Fruit fly (Drosophila melanogaster): Measurements from ENCODE around the gene Nf1.

The Nf1 gene

DNA sequence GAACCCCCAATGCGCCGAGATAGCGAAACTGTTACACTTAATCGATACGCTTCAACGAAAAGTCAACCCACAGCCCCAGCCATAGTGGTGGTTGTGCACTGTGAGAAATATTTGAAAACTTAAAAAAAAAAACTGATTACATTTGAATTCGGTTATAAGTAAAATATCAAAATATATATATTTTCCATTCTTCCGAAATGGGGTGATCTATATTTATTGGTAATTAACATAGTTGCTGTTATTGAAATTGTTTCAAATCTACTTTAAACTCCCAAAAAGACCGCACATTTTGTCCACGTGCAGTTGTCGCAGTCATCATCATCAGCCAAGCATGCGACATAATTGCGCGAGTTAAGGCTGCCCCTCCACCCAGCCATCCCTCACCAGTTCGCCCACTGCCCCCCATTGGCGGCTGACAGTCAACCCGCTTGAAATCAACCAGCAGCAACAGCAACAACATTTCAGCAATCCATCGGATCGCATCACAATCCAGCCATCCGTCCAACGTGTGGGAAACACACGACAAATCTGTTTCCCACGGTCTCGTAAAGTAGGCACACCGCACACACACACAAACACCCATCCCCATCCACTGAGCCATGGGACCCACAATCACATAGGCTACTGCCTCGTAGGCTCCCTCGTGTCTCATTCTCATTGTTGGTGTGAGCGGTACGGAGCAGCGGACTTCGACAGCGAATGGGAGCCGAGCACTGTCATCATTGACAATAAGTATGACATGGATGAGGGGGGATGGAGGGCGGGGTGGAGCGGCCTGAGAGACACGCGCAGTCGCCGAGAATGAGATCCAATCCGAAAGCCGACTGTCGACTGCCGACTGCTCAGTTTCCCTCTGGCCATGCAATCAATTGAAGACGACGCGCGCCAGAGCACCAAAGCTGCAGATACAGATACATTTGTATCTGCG lies 37.7 kb downstream of the Nf1 start:
- TF ChIP-seq h (optimal IDR thresholded peaks at IDR 0.05) (peak; percentile 43), ttk (optimal IDR thresholded peaks at IDR 0.05) (no peak)

DNA sequence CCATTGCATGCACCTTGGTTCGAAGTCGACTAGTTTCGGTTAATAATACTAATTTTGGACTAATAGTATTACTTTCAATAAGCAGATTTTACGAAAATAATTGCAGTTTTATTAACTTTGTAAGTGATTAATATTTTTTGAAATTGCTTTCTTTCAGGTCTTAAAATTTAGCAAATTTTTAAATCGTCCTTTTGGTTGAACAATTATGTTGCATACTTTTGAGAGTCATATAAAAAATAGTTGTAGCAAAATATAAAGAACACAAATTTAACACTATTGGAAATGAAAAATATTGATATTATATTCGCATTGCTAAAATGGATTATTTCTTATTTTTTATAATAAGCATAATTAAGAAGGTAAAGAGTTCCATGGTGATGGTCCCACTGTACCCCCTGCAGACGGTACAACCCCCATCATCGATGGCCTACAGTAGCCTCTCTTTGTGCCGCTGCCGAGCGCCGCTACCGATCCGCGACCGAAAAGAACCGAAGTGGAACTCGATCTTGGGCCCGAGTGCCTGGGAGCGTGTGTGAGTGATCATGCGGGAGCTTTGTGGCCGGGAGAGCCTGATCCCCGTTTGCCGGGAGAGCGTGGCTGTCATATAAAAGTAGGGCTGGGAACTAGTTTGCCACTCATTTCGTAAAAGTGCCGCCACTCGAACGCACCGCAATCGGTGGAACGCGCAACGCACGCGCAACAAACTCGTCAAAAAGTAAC lies 38.5 kb downstream of the Nf1 start:
- TF ChIP-seq psq (optimal IDR thresholded peaks at IDR 0.05) (no peak), insv (optimal IDR thresholded peaks at IDR 0.05) (no peak), Myc (optimal IDR thresholded peaks at IDR 0.05) (no peak), Sin3A (optimal IDR thresholded peaks at IDR 0.05) (no peak), ttk (optimal IDR thresholded peaks at IDR 0.05) (no peak), h (optimal IDR thresholded peaks at IDR 0.05) (no peak)

DNA sequence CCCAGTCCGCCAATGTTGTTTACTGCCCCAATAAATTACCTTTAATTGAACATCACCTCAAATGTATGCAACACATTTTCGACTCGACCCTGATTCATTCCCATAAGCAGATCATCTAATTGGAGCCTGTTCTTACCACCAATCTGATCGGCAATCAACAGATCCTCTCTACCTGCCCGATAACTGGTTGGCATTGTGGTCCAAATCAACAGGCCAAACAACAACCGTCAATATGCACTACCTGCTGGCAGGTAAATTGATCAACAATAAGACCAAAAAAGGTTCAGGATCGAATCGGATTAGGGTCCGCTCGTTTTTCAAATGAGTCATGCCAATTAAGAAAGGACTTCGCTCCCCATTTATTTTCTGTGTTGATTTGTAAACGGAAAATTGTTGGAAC lies 40.4 kb downstream of the Nf1 start:
- TF ChIP-seq insv (optimal IDR thresholded peaks at IDR 0.05) (no peak), psq (optimal IDR thresholded peaks at IDR 0.05) (no peak), Sin3A (optimal IDR thresholded peaks at IDR 0.05) (no peak), h (optimal IDR thresholded peaks at IDR 0.05) (no peak), ttk (optimal IDR thresholded peaks at IDR 0.05) (no peak), Myc (optimal IDR thresholded peaks at IDR 0.05) (no peak)

DNA sequence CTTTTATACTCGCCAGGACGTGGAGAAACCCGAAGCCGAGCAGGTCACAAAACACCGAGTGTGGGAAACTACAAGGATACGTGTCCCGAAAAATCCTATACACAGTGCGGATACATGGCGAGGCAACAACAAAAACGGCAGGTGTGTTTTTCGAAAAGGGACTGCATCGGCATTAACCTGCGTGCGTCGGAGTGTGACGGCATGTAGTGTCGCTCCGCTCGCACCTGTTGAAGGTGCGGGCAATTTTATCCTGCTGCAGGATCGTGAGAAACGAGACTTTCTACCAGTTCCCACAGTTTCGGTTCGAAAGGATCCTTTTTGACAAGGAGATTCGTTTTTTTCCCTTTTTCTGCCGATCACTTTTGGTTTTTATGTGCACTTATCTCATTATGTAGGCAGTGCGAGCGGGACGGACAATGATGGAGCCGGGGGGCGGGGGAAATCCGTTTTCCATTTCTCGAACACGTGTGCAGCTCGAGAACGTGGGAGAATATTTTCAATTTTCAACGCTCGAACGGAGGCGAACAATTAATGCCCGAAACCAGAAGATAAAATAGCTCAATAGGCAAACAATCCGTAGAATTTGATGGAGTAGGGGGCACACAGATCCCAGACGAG lies 41.9 kb downstream of the Nf1 start:
- TF ChIP-seq ttk (optimal IDR thresholded peaks at IDR 0.05) (no peak), h (optimal IDR thresholded peaks at IDR 0.05) (no peak), insv (optimal IDR thresholded peaks at IDR 0.05) (no peak), Myc (optimal IDR thresholded peaks at IDR 0.05) (no peak), psq (optimal IDR thresholded peaks at IDR 0.05) (no peak), Sin3A (optimal IDR thresholded peaks at IDR 0.05) (no peak)

DNA sequence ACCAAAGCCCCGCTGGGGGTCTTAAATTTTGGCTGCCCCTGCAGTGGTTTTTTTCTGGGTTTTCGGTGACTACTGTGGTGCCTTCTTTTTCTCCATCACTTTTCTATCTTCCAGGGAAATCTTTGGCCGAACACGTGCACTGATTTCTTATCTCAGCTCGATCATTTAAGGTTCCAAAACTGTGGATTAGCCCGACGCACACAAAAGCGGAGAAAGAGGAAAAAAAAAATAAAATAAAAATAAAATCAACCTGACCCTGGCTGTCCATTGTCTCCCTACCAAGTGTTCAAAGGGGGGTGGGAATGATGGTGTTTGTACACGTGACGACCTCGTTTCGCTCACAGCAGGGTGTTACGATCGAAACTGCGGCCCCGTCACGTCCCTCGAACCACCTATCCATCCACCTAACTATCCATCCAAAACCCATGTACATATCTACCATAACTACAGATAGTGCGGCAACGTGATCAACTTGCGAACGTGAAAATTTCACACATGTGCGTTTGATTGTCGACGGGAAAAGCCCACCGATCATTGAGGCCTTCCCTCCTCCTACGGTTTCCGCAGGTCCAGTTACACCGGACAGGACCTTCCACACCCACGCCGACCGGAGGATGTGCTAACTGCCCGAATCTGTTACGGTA lies 43.9 kb downstream of the Nf1 start:
- TF ChIP-seq ttk (optimal IDR thresholded peaks at IDR 0.05) (no peak), Myc (optimal IDR thresholded peaks at IDR 0.05) (no peak), h (optimal IDR thresholded peaks at IDR 0.05) (no peak), psq (optimal IDR thresholded peaks at IDR 0.05) (no peak), Sin3A (optimal IDR thresholded peaks at IDR 0.05) (no peak), insv (optimal IDR thresholded peaks at IDR 0.05) (no peak)

- TF ChIP-seq Sin3A (optimal IDR thresholded peaks at IDR 0.05) (no peak), Myc (optimal IDR thresholded peaks at IDR 0.05) (no peak), insv (optimal IDR thresholded peaks at IDR 0.05) (no peak), h (optimal IDR thresholded peaks at IDR 0.05) (no peak), ttk (optimal IDR thresholded peaks at IDR 0.05) (no peak), psq (optimal IDR thresholded peaks at IDR 0.05) (no peak)
Observed at dm6 chr3R:26027903-26028302, 45.1 kb downstream of the Nf1 start.

dm6 chr3R:26030562-26030961 lies 47.7 kb downstream of the Nf1 start:
- TF ChIP-seq insv (optimal IDR thresholded peaks at IDR 0.05), result no peak
- TF ChIP-seq h (optimal IDR thresholded peaks at IDR 0.05), result no peak
- no peak for TF ChIP-seq ttk (optimal IDR thresholded peaks at IDR 0.05)
- TF ChIP-seq psq (optimal IDR thresholded peaks at IDR 0.05), result no peak
- no peak for TF ChIP-seq Myc (optimal IDR thresholded peaks at IDR 0.05)
- TF ChIP-seq Sin3A (optimal IDR thresholded peaks at IDR 0.05), result no peak

DNA sequence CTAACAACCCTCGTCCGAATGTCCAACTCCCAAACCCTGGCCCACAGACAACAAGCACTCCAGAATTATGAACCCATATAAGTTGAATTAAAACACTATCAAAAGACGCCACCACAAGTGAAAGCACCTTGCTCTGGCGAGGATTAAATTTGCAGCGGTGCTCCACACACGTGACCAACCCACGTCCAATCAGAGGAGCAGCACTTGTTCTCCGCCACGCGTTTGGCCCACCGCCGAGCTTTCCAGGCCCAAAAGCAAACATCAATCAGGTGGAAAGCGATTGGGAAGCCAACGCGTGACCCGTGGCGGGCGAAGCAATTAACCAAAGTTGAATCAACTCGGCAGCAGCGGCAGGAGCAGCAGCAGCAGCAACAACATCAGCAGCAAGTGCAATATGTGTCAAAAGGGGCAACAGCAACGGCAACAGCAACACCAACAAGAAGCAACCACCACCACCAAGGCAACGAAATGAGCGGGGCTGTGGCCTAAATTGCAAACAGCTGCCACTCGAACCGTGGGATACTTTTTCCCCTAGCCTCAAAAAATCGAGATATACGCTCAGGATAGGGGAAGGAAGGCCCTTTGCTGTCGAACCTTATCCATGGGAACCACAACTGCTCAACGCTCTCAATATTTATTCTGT lies 49.3 kb downstream of the Nf1 start:
- no peak for TF ChIP-seq insv (optimal IDR thresholded peaks at IDR 0.05)
- no peak for TF ChIP-seq ttk (optimal IDR thresholded peaks at IDR 0.05)
- no peak for TF ChIP-seq Sin3A (optimal IDR thresholded peaks at IDR 0.05)
- no peak for TF ChIP-seq Myc (optimal IDR thresholded peaks at IDR 0.05)
- TF ChIP-seq h (optimal IDR thresholded peaks at IDR 0.05), result no peak
- TF ChIP-seq psq (optimal IDR thresholded peaks at IDR 0.05), result no peak

DNA sequence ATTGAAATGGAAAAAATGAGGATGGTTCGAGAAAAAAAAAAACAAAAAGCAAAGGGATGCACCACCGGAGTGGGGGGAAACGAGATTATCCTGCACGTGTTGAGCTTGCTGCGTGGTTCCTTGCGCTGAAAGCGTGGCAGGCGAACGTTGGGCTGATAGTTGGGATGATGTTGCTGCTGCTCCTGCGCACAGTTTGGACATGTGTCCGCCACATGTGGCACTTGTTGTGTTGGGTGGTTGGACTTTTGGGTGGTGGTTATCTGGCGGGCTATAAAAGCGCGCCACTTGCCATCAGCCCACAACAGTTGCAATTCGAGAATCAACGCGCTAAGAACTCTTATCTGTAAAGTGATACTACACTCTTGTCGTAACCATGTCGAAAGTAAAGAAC lies 49.8 kb downstream of the Nf1 start:
- TF ChIP-seq Sin3A (optimal IDR thresholded peaks at IDR 0.05) (no peak), ttk (optimal IDR thresholded peaks at IDR 0.05) (no peak), Myc (optimal IDR thresholded peaks at IDR 0.05) (no peak), insv (optimal IDR thresholded peaks at IDR 0.05) (no peak), h (optimal IDR thresholded peaks at IDR 0.05) (no peak), psq (optimal IDR thresholded peaks at IDR 0.05) (no peak)

dm6 chr3R:26034643-26035368 lies 52.0 kb downstream of the Nf1 start:
- no peak for TF ChIP-seq psq (optimal IDR thresholded peaks at IDR 0.05)
- TF ChIP-seq Sin3A (optimal IDR thresholded peaks at IDR 0.05), result no peak

- TF ChIP-seq Sin3A (optimal IDR thresholded peaks at IDR 0.05) (no peak), psq (optimal IDR thresholded peaks at IDR 0.05) (no peak), insv (optimal IDR thresholded peaks at IDR 0.05) (no peak), ttk (optimal IDR thresholded peaks at IDR 0.05) (no peak), h (optimal IDR thresholded peaks at IDR 0.05) (no peak), Myc (optimal IDR thresholded peaks at IDR 0.05) (no peak)
Observed at dm6 chr3R:26035369-26035656, 52.5 kb downstream of the Nf1 start.

Measured in Kc167 (cell line).